Fruit fly (Drosophila melanogaster): ENCODE measurements around the gene bbx.

The bbx gene

DNA sequence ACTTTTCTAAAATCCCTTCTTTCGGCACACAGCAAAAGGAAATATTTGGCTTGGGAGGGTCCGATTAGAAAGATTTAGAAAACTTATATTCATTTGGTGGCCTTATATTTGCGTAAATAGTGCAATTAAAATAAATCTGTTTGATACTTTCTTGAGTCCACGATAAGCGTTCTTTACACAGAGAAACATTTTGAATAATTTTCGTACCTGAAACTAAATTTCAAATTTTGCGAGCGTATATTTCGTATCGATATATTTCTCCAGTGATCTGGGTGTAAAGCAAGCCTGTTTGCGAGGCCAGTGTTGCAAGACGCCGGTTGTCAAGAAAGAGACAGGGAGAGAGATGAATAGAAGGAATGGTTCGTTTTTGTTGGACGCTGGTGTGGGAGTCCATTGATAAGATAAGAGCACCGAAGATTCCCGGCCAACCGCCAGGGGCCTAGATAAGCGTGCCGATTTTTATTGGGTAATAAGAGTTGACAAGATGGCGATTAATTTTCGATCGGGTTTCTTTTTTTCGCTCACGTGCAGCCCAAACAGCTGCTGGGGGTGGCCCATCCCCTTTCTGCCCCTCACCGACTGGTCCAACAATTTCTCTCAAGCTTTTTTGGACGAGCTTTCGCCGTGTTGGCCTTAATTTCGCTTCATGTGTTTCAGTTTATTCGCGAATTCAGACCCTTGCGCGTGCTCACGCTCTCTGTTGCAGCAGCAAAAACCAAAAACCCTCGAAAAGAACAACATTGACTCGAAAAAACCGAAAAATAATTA lies 11.0 kb downstream of the bbx start, which contains the start of gene slgA (continued):
- TF ChIP-seq sr (GFP tag; IDR thresholded peaks at IDR 0.05) (no peak), sna (GFP tag; IDR thresholded peaks at IDR 0.05; ENCODE audit: partially characterized antibody) (0 out of 2 replicates have a peak, but pooled peaks have one; percentile 37), CG11093 (GFP tag; IDR thresholded peaks at IDR 0.05) (no peak), croc (GFP tag; conservative IDR thresholded peaks at IDR 0.05) (no peak), fd96Cb (tag; optimal IDR thresholded peaks at IDR 0.05) (no peak), gcm (GFP tag; optimal IDR thresholded peaks at IDR 0.05) (no peak), Dll (GFP tag; IDR thresholded peaks at IDR 0.05; ENCODE audit: partially characterized antibody) (peak; percentile 77), slbo (GFP tag; IDR thresholded peaks at IDR 0.05) (peak; percentile 58), CG8478 (optimal IDR thresholded peaks at IDR 0.05) (no peak), Jarid2 (GFP tag; optimal IDR thresholded peaks at IDR 0.05) (no peak), CG10959 (GFP tag; IDR thresholded peaks at IDR 0.05) (no peak), CG10462 (GFP tag; optimal IDR thresholded peaks at IDR 0.05) (no peak), kni (GFP tag; optimal IDR thresholded peaks at IDR 0.05) (no peak), dimm (GFP tag; IDR thresholded peaks at IDR 0.05) (no peak), CG12299 (tag; optimal IDR thresholded peaks at IDR 0.05) (no peak), CG18262 (tag; optimal IDR thresholded peaks at IDR 0.05) (peak; percentile 4), dan (GFP tag; IDR thresholded peaks at IDR 0.05) (no peak), tgo (GFP tag; IDR thresholded peaks at IDR 0.05) (no peak; the same call in 2 of the 3 replicates), mirr (GFP tag; optimal IDR thresholded peaks at IDR 0.05) (no peak), Ptx1 (GFP tag; IDR thresholded peaks at IDR 0.05) (peak; percentile 7; the same call in 1 of the 2 replicates), CG1647 (GFP tag; optimal IDR thresholded peaks at IDR 0.05) (peak; percentile 43), C15 (GFP tag; IDR thresholded peaks at IDR 0.05) (no peak), CG8281 (tag; optimal IDR thresholded peaks at IDR 0.05) (no peak), ci (GFP tag; IDR thresholded peaks at IDR 0.05) (peak; percentile 49; the same call in 1 of the 3 replicates), CG14860 (GFP tag; IDR thresholded peaks at IDR 0.05; ENCODE audit: partially characterized antibody) (peak; percentile 50; the same call in 1 of the 3 replicates), CG17359 (tag; optimal IDR thresholded peaks at IDR 0.05) (no peak), CG10321 (GFP tag; IDR thresholded peaks at IDR 0.05) (peak; percentile 68), CG6765 (GFP tag; optimal IDR thresholded peaks at IDR 0.05) (peak; percentile 45), slp2 (GFP tag; optimal IDR thresholded peaks at IDR 0.05) (peak; percentile 13), CG12659 (GFP tag; optimal IDR thresholded peaks at IDR 0.05) (peak; percentile 63), grau (tag; optimal IDR thresholded peaks at IDR 0.05) (peak; percentile 29), CG10979 (tag; optimal IDR thresholded peaks at IDR 0.05) (no peak), CG34422 (GFP tag; IDR thresholded peaks at IDR 0.05) (peak; percentile 40; the same call in 2 of the 3 replicates), MBD-R2 (GFP tag; IDR thresholded peaks at IDR 0.05) (peak; percentile 70; the same call in 1 of the 2 replicates), CG1602 (GFP tag; optimal IDR thresholded peaks at IDR 0.05) (no peak), run (tag; optimal IDR thresholded peaks at IDR 0.05) (no peak), chm (GFP tag; IDR thresholded peaks at IDR 0.05) (no peak), CG6683 (GFP tag; optimal IDR thresholded peaks at IDR 0.05) (no peak), CG13624 (GFP tag; optimal IDR thresholded peaks at IDR 0.05) (peak; percentile 59), stc (GFP tag; IDR thresholded peaks at IDR 0.05) (no peak), chn (GFP tag; optimal IDR thresholded peaks at IDR 0.05) (peak; percentile 18), HHEX (GFP tag; optimal IDR thresholded peaks at IDR 0.05) (peak; percentile 36), cato (GFP tag; optimal IDR thresholded peaks at IDR 0.05; ENCODE audit: borderline replicate concordance) (no peak), CG30431 (GFP tag; optimal IDR thresholded peaks at IDR 0.05) (no peak), CG6854 (GFP tag; optimal IDR thresholded peaks at IDR 0.05) (no peak), CG15696 (tag; optimal IDR thresholded peaks at IDR 0.05) (no peak), sima (GFP tag; optimal IDR thresholded peaks at IDR 0.05) (no peak), Atf6 (GFP tag; IDR thresholded peaks at IDR 0.05) (no peak), fru (optimal IDR thresholded peaks at IDR 0.05) (no peak), Hr78 (GFP tag; optimal IDR thresholded peaks at IDR 0.05) (no peak)

Data from whole organism, embryonic.